Fruit fly (Drosophila melanogaster): ENCODE measurements around the gene CG14609.

Gene CG14609

dm6 chr3R:7216924-7217529, 16.3 kb downstream of the CG14609 start, which contains the start of gene CG14606 (continued):
- TF ChIP-seq C15 (GFP tag; IDR thresholded peaks at IDR 0.05) (no peak), CG3281 (GFP tag; optimal IDR thresholded peaks at IDR 0.05) (peak; percentile 53), al (GFP tag; IDR thresholded peaks at IDR 0.05) (no peak), CG10654 (GFP tag; optimal IDR thresholded peaks at IDR 0.05) (no peak), vnd (GFP tag; IDR thresholded peaks at IDR 0.05; ENCODE audit: partially characterized antibody) (no peak), Vsx1 (GFP tag; optimal IDR thresholded peaks at IDR 0.05) (no peak), CG1792 (GFP tag; optimal IDR thresholded peaks at IDR 0.05) (no peak), tna (GFP tag; IDR thresholded peaks at IDR 0.05; ENCODE audit: partially characterized antibody) (no peak), CG14710 (tag; optimal IDR thresholded peaks at IDR 0.05) (no peak), E2f1 (GFP tag; IDR thresholded peaks at IDR 0.05) (no peak), Meics (GFP tag; optimal IDR thresholded peaks at IDR 0.05) (peak; percentile 48), CG30431 (GFP tag; optimal IDR thresholded peaks at IDR 0.05) (no peak), fd3F (GFP tag; optimal IDR thresholded peaks at IDR 0.05) (peak; percentile 33), fd96Cb (tag; optimal IDR thresholded peaks at IDR 0.05) (no peak), BtbVII (GFP tag; optimal IDR thresholded peaks at IDR 0.05) (peak; percentile 21), lab (GFP tag; optimal IDR thresholded peaks at IDR 0.05) (peak; percentile 65), CG17186 (GFP tag; optimal IDR thresholded peaks at IDR 0.05) (no peak), ci (GFP tag; IDR thresholded peaks at IDR 0.05) (no peak), slbo (GFP tag; IDR thresholded peaks at IDR 0.05) (no peak), Six4 (GFP tag; optimal IDR thresholded peaks at IDR 0.05) (no peak), CG31224 (GFP tag; IDR thresholded peaks at IDR 0.05) (no peak), CG7963 (GFP tag; IDR thresholded peaks at IDR 0.05; ENCODE audit: partially characterized antibody) (no peak), CG7839 (tag; optimal IDR thresholded peaks at IDR 0.05) (no peak), yki (optimal IDR thresholded peaks at IDR 0.05) (no peak), CG17568 (GFP tag; optimal IDR thresholded peaks at IDR 0.05) (no peak), sna (GFP tag; IDR thresholded peaks at IDR 0.05; ENCODE audit: partially characterized antibody) (no peak), Spps (tag; optimal IDR thresholded peaks at IDR 0.05) (no peak), CG17912 (GFP tag; optimal IDR thresholded peaks at IDR 0.05) (no peak), Dp (GFP tag; optimal IDR thresholded peaks at IDR 0.05) (no peak), wek (GFP tag; optimal IDR thresholded peaks at IDR 0.05) (no peak), NFAT (GFP tag; IDR thresholded peaks at IDR 0.05) (no peak), en (GFP tag; optimal IDR thresholded peaks at IDR 0.05) (no peak), CG14667 (GFP tag; IDR thresholded peaks at IDR 0.05) (no peak), CG7271 (tag; optimal IDR thresholded peaks at IDR 0.05) (no peak), hkb (optimal IDR thresholded peaks at IDR 0.05) (no peak), hkb (GFP tag; IDR thresholded peaks at IDR 0.05) (no peak), Doc3 (GFP tag; IDR thresholded peaks at IDR 0.05; ENCODE audit: partially characterized antibody) (no peak), CG1832 (GFP tag; optimal IDR thresholded peaks at IDR 0.05) (no peak), jing (GFP tag; optimal IDR thresholded peaks at IDR 0.05) (no peak), Nf-YA (GFP tag; IDR thresholded peaks at IDR 0.05) (no peak), CG4820 (GFP tag; optimal IDR thresholded peaks at IDR 0.05) (no peak), ssp (GFP tag; IDR thresholded peaks at IDR 0.05) (no peak), CG15269 (tag; optimal IDR thresholded peaks at IDR 0.05) (peak; percentile 41), Aef1 (GFP tag; IDR thresholded peaks at IDR 0.05) (no peak), CG11696 (GFP tag; IDR thresholded peaks at IDR 0.05) (no peak), dm (GFP tag; optimal IDR thresholded peaks at IDR 0.05) (no peak), amos (GFP tag; IDR thresholded peaks at IDR 0.05; ENCODE audit: partially characterized antibody) (no peak), Dad (GFP tag; optimal IDR thresholded peaks at IDR 0.05) (no peak), Hsf (GFP tag; optimal IDR thresholded peaks at IDR 0.05) (no peak), CG6791 (GFP tag; IDR thresholded peaks at IDR 0.05; ENCODE audit: partially characterized antibody) (no peak), CG11504 (tag; optimal IDR thresholded peaks at IDR 0.05) (no peak)

Data from whole organism, embryonic.